Worm (Caenorhabditis elegans) whole organism, L4/young adult: ENCODE measurements around the gene rmd-1.

Experiments
- W03F9.2 ChIP-seq: fragments of 150-350 bp; optimal IDR thresholded peaks from 2 replicates; lab custom pipeline; 2014; ENCODE audit warnings: missing biosample characterization, missing genetic modification characterization
- him-1 ChIP-seq: sonication (generic microtip); optimal IDR thresholded peaks from 2 replicates; lab custom pipeline; 2016; ENCODE audit warnings: missing genotype, missing genetic modification reagents, missing genetic modification characterization, missing compliant biosample characterization

DNA sequence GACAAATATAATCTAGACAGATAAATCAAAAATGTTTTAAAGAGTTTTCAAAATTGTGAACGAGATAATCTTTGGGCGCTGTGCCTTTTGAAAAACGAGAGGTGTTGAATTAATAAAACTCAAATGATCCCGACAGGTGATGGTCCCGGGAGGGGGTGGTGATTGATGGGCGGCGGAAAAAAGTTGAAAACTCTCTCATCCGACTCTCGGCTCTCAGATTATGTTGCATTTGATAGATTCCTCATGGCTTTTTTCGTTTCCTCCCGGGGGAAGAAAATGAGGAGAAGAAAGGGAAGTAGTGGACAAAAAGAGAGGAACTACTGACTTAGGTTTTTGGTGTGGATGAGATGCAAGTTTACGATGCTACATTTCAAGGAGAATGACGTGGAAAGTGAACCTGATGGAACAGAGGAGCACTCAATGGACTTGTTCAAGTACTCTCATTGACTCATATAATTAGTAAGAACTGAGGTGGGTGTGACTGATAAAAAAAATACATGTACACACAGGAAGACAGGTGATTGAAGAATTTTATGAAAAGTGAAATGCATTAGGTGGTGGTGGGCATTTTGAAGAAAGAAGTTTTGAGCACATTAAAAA lies 27.5 kb upstream of the rmd-1 start:
- TF ChIP-seq W03F9.2 (no peak), him-1 (tag; lab: Kevin White, UChicago) (no peak)
